Worm (Caenorhabditis elegans) whole organism, L2 larva: Measurements from ENCODE around the gene F41F3.9.

ENCODE experiments used
- ama-1 ChIP-seq: fragments of 150-350 bp; optimal IDR thresholded peaks from 2 replicates; lab custom pipeline; 2018; ENCODE audit warnings: inconsistent platforms
- lsy-2 ChIP-seq, 2 experiments: fragments of 150-350 bp in 1 of 2; sonication (generic microtip) in 1 of 2; optimal IDR thresholded peaks; 2 replicates each; lab custom pipeline; 2014 to 2017; ENCODE audit warnings: missing biosample characterization in 2 of 2, missing genetic modification characterization in 2 of 2
- mdl-1 ChIP-seq, 2 experiments: fragments of 150-350 bp in 1 of 2; sonication (generic microtip) in 1 of 2; optimal IDR thresholded peaks; 2 replicates each; lab custom pipeline; 2017; ENCODE audit warnings: missing biosample characterization in 2 of 2, missing genetic modification characterization in 2 of 2
- nhr-129 ChIP-seq: fragments of 150-350 bp; optimal IDR thresholded peaks from 2 replicates; lab custom pipeline; 2014; ENCODE audit warnings: missing biosample characterization, missing genetic modification characterization
- ztf-11 ChIP-seq: sonication (generic microtip); optimal IDR thresholded peaks from 2 replicates; lab custom pipeline; 2017; ENCODE audit warnings: missing biosample characterization, missing genetic modification characterization

DNA sequence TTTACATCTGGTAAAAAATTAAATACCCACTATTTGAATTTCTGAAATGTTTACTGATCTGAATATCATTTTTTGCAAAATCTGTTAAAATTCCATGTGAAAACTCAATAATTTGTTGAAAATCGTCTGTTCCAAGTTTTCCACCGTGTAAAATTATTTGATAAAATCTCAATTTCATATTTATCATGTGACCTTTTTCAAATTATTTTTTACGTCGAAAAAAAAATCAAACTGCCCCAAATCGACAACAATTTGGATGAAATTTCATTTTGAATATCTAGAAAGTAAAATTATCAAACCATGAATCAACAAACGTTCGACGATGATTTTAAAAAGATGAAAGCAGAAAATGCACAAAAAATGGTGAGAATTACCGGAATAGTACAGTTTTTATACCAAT is at the start of gene F41F3.9:
- TF ChIP-seq lsy-2 (tag; optimal IDR thresholded peaks at IDR 0.05; lab: Kevin White, UChicago) (no peak), ztf-11 (no peak), nhr-129 (no peak), ama-1 (lab: Kevin White, UChicago) (no peak), mdl-1 (tag; optimal IDR thresholded peaks at IDR 0.05; lab: Kevin White, UChicago) (no peak)
